Fruit fly (Drosophila melanogaster) whole organism, embryonic: Measurements from ENCODE around the gene CG2617.

Source experiments
- CG10979 ChIP-seq: fragments of 200-800 bp; sonication (Bioruptor generic); optimal IDR thresholded peaks from 2 replicates; lab custom pipeline; 2018; ENCODE audit warnings: missing biosample characterization, mild to moderate bottlenecking, missing genetic modification characterization, moderate library complexity
- CG17612 ChIP-seq: fragments of 200-800 bp; sonication (Bioruptor generic); IDR thresholded peaks from 2 replicates; pipeline ENCODE4 v1.3.6; 2022; ENCODE audit warnings: missing biosample characterization, missing genetic modification characterization
- CG17912 ChIP-seq: fragments of 200-800 bp; sonication (Bioruptor generic); optimal IDR thresholded peaks from 2 replicates; lab custom pipeline; 2018; ENCODE audit warnings: missing biosample characterization, mild to moderate bottlenecking, missing genetic modification characterization
- CG7357 ChIP-seq: fragments of 200-800 bp; sonication (Bioruptor generic); IDR thresholded peaks from 3 replicates; pipeline ENCODE4 v1.3.6; 2022; ENCODE audit warnings: missing biosample characterization, missing genetic modification characterization
- NC2β ChIP-seq: fragments of 200-800 bp; sonication (Bioruptor generic); optimal IDR thresholded peaks from 2 replicates; lab custom pipeline; 2016; ENCODE audit warnings: missing biosample characterization, missing genetic modification characterization
- ac ChIP-seq: fragments of 200-800 bp; sonication (Bioruptor generic); optimal IDR thresholded peaks from 3 replicates; lab custom pipeline; 2017; ENCODE audit warnings: missing biosample characterization, mild to moderate bottlenecking, missing genetic modification characterization
- ato ChIP-seq: fragments of 200-800 bp; sonication (Bioruptor generic); IDR thresholded peaks from 2 replicates; pipeline ENCODE4 v1.3.6; 2022; ENCODE audit warnings: missing biosample characterization, missing genetic modification characterization; ENCODE audit not compliant: partially characterized antibody
- bsh ChIP-seq, 2 experiments: fragments of 200-800 bp; sonication (Bioruptor generic); optimal IDR thresholded peaks; 2 replicates each; lab custom pipeline; 2017 to 2018; ENCODE audit warnings: mild to moderate bottlenecking in 2 of 2, missing biosample characterization in 2 of 2, missing genetic modification characterization in 2 of 2, moderate library complexity in 1 of 2
- phol ChIP-seq: fragments of 200-800 bp; sonication (Bioruptor generic); optimal IDR thresholded peaks from 3 replicates; lab custom pipeline; 2018; ENCODE audit warnings: missing biosample characterization, mild to moderate bottlenecking, missing genetic modification characterization, moderate library complexity
- usp ChIP-seq: fragments of >200 bp; optimal IDR thresholded peaks from 2 replicates; lab custom pipeline; 2017; ENCODE audit warnings: missing biosample characterization, missing genetic modification characterization

DNA sequence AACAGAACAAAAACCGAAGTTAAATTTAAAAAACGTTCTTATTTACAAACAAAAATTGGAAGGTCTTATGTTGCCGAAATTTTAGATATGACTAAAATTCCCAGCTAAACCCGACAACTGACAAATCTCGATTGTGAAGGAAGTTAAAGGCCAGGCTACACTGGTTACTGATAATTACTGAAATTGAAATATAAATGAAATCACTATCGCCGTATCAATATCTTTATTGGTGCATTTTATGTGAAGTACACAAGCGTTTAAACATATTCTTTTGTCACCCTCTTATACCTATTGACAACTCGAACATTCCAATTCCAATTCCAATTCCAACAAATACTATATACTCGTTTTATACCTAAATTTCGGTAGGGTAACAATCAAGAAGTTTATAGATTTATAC lies 39.0 kb upstream of the CG2617 start, which contains the start of gene CG17470:
- TF ChIP-seq usp (no peak), ac (no peak), CG17612 (GFP tag; lab: Robert Waterston, UW) (no peak), ato (GFP tag; lab: Robert Waterston, UW) (no peak), CG10979 (tag; lab: Kevin White, UChicago) (no peak), CG17912 (GFP tag; lab: Kevin White, UChicago) (no peak), NC2β (no peak), bsh (GFP tag; optimal IDR thresholded peaks at IDR 0.05; lab: Kevin White, UChicago) (no peak), phol (tag; lab: Kevin White, UChicago) (no peak), CG7357 (GFP tag; lab: Robert Waterston, UW) (no peak)
